Fruit fly (Drosophila melanogaster): ENCODE measurements around the gene Meltrin.

The Meltrin gene

DNA sequence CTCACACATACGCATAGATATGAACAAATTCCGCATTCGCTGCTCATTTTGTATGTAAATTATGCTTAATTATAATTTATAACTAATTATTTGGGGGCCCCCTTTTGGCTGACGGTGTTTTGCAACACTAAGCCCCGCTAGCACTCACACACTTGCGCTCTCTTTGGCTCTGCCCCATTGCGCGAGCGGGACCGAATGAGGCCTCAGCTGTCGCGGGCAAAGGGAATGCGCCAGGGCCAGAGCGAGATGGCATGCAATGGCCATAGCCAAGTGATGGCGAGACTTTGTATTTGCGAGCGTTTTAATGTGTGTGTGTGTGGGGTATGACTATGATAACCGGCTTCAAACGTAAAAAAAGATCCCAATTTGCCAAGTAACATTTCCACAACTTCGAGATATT lies 42.0 kb upstream of the Meltrin start (continued):
- no peak for TF ChIP-seq CG15073 (GFP tag; optimal IDR thresholded peaks at IDR 0.05)
- TF ChIP-seq CG10321 (GFP tag; IDR thresholded peaks at IDR 0.05), result peak; percentile 98
- TF ChIP-seq Meics (GFP tag; optimal IDR thresholded peaks at IDR 0.05), result no peak
- no peak for TF ChIP-seq Bdp1 (GFP tag; optimal IDR thresholded peaks at IDR 0.05)
- no peak for TF ChIP-seq jing (GFP tag; optimal IDR thresholded peaks at IDR 0.05)
- TF ChIP-seq CG12942 (GFP tag; optimal IDR thresholded peaks at IDR 0.05), result no peak
- TF ChIP-seq CG11398 (GFP tag; optimal IDR thresholded peaks at IDR 0.05), result no peak
- no peak for TF ChIP-seq sc (optimal IDR thresholded peaks at IDR 0.05)
- no peak for TF ChIP-seq sc (GFP tag; optimal IDR thresholded peaks at IDR 0.05)
- TF ChIP-seq jigr1 (GFP tag; IDR thresholded peaks at IDR 0.05), result no peak
- peak; percentile 34 for TF ChIP-seq stwl (tag; optimal IDR thresholded peaks at IDR 0.05)
- TF ChIP-seq hth (optimal IDR thresholded peaks at IDR 0.05), result no peak
- peak; percentile 63 for TF ChIP-seq CG34376 (GFP tag; optimal IDR thresholded peaks at IDR 0.05)
- peak; percentile 75 for TF ChIP-seq YL-1 (GFP tag; optimal IDR thresholded peaks at IDR 0.05)
- no peak for TF ChIP-seq ap (GFP tag; IDR thresholded peaks at IDR 0.05)
- no peak for TF ChIP-seq seq (GFP tag; IDR thresholded peaks at IDR 0.05)
- no peak for TF ChIP-seq run (tag; optimal IDR thresholded peaks at IDR 0.05)
- peak; percentile 27; the same call in 1 of the 4 replicates for TF ChIP-seq Dll (GFP tag; IDR thresholded peaks at IDR 0.05; ENCODE audit: partially characterized antibody)
- no peak for TF ChIP-seq insv (GFP tag; optimal IDR thresholded peaks at IDR 0.05)
- TF ChIP-seq Hr3 (GFP tag; optimal IDR thresholded peaks at IDR 0.05), result no peak
- no peak for TF ChIP-seq Lhr (GFP tag; optimal IDR thresholded peaks at IDR 0.05)
- no peak for TF ChIP-seq CG8388 (GFP tag; optimal IDR thresholded peaks at IDR 0.05)
- no peak for TF ChIP-seq D19A (tag; optimal IDR thresholded peaks at IDR 0.05)
- no peak for TF ChIP-seq scrt (GFP tag; optimal IDR thresholded peaks at IDR 0.05)
- TF ChIP-seq CG4854 (GFP tag; optimal IDR thresholded peaks at IDR 0.05), result no peak
- no peak for TF ChIP-seq Atf-2 (GFP tag; optimal IDR thresholded peaks at IDR 0.05)
- peak; percentile 29; the same call in 1 of the 2 replicates for TF ChIP-seq CG6689 (GFP tag; IDR thresholded peaks at IDR 0.05)
- TF ChIP-seq CG7556 (GFP tag; optimal IDR thresholded peaks at IDR 0.05), result no peak
- TF ChIP-seq CG16815 (GFP tag; optimal IDR thresholded peaks at IDR 0.05), result no peak
- TF ChIP-seq CG15269 (tag; optimal IDR thresholded peaks at IDR 0.05), result no peak
- TF ChIP-seq sens (GFP tag), result no peak
- TF ChIP-seq mirr (GFP tag; optimal IDR thresholded peaks at IDR 0.05), result peak; percentile 82
- no peak for TF ChIP-seq CG43689 (GFP tag; IDR thresholded peaks at IDR 0.05)
- no peak for TF ChIP-seq HmgD (GFP tag; optimal IDR thresholded peaks at IDR 0.05)
- TF ChIP-seq gt (GFP tag; IDR thresholded peaks at IDR 0.05), result no peak
- TF ChIP-seq kni (GFP tag; optimal IDR thresholded peaks at IDR 0.05), result peak; percentile 32
- TF ChIP-seq Hey (tag; optimal IDR thresholded peaks at IDR 0.05), result peak; percentile 62
- TF ChIP-seq MTF-1 (GFP tag; optimal IDR thresholded peaks at IDR 0.05; ENCODE audit: borderline replicate concordance), result peak; percentile 63
- TF ChIP-seq CG17361 (GFP tag; IDR thresholded peaks at IDR 0.05), result no peak
- no peak for TF ChIP-seq Lim3 (GFP tag; IDR thresholded peaks at IDR 0.05)
- TF ChIP-seq Mad (GFP tag; optimal IDR thresholded peaks at IDR 0.05), result no peak
- peak; percentile 64 for TF ChIP-seq CG18599 (GFP tag; optimal IDR thresholded peaks at IDR 0.05)
- TF ChIP-seq sim (GFP tag; IDR thresholded peaks at IDR 0.05), result 0 out of 2 replicates have a peak, but pooled peaks have one; percentile 12
- TF ChIP-seq ab (GFP tag; optimal IDR thresholded peaks at IDR 0.05), result no peak
- TF ChIP-seq bab2 (GFP tag; optimal IDR thresholded peaks at IDR 0.05), result no peak
- peak; percentile 48 for TF ChIP-seq caup (GFP tag; optimal IDR thresholded peaks at IDR 0.05; ENCODE audit: severe bottlenecking)
- no peak for TF ChIP-seq trh (GFP tag; optimal IDR thresholded peaks at IDR 0.05)
- no peak for TF ChIP-seq CHES-1-like (GFP tag; optimal IDR thresholded peaks at IDR 0.05)
- TF ChIP-seq onecut (GFP tag; IDR thresholded peaks at IDR 0.05), result peak; percentile 49
- TF ChIP-seq CG4707 (GFP tag; optimal IDR thresholded peaks at IDR 0.05), result no peak
- no peak for TF ChIP-seq ranshi (GFP tag; IDR thresholded peaks at IDR 0.05)
- no peak for TF ChIP-seq zen (tag; optimal IDR thresholded peaks at IDR 0.05)
- peak; percentile 82 for TF ChIP-seq CG8478 (optimal IDR thresholded peaks at IDR 0.05)

Measured in whole organism, embryonic.